Fruit fly (Drosophila melanogaster): ENCODE measurements around the gene SPE.

SPE gene

dm6 chr3R:23723381-23724034 is 37.5 kb downstream of the SPE start (continued):
- TF ChIP-seq Hey (tag; optimal IDR thresholded peaks at IDR 0.05) (peak; percentile 47), CG10979 (tag; optimal IDR thresholded peaks at IDR 0.05) (peak; percentile 18), CG14965 (GFP tag; optimal IDR thresholded peaks at IDR 0.05; ENCODE audit: borderline replicate concordance) (peak; percentile 63), nerfin-1 (tag; optimal IDR thresholded peaks at IDR 0.05) (peak; percentile 54), Side (GFP tag; optimal IDR thresholded peaks at IDR 0.05) (peak; percentile 49), bowl (GFP tag; IDR thresholded peaks at IDR 0.05) (peak; percentile 49; the same call in 1 of the 2 replicates), sr (GFP tag; IDR thresholded peaks at IDR 0.05) (peak; percentile 83), Meics (GFP tag; optimal IDR thresholded peaks at IDR 0.05) (peak; percentile 68), gt (GFP tag; IDR thresholded peaks at IDR 0.05) (no peak), Elba2 (GFP tag; optimal IDR thresholded peaks at IDR 0.05) (no peak), CG3163 (GFP tag; optimal IDR thresholded peaks at IDR 0.05) (no peak), Hmr (GFP tag; optimal IDR thresholded peaks at IDR 0.05) (peak; percentile 51), CG10267 (tag; optimal IDR thresholded peaks at IDR 0.05) (peak; percentile 11), CG1024 (GFP tag; IDR thresholded peaks at IDR 0.05) (peak; percentile 77), CG7928 (GFP tag; optimal IDR thresholded peaks at IDR 0.05) (no peak), E2f2 (GFP tag; IDR thresholded peaks at IDR 0.05) (peak; percentile 36; the same call in 1 of the 2 replicates), schlank (tag; optimal IDR thresholded peaks at IDR 0.05) (peak; percentile 32), her (GFP tag; optimal IDR thresholded peaks at IDR 0.05) (peak; percentile 27), CG18262 (tag; optimal IDR thresholded peaks at IDR 0.05) (peak; percentile 9), Dek (tag; optimal IDR thresholded peaks at IDR 0.05) (no peak), CG33557 (GFP tag; optimal IDR thresholded peaks at IDR 0.05) (peak; percentile 30), Ada2b (GFP tag; IDR thresholded peaks at IDR 0.05) (peak; percentile 52), gem (tag; optimal IDR thresholded peaks at IDR 0.05) (peak; percentile 48), CG17568 (GFP tag; optimal IDR thresholded peaks at IDR 0.05) (peak; percentile 48), ATbp (GFP tag; optimal IDR thresholded peaks at IDR 0.05) (peak; percentile 93), Mes4 (GFP tag; optimal IDR thresholded peaks at IDR 0.05) (peak; percentile 47), Ptx1 (GFP tag; IDR thresholded peaks at IDR 0.05) (peak; percentile 17; the same call in 1 of the 2 replicates), sim (GFP tag; IDR thresholded peaks at IDR 0.05) (peak; percentile 72), cg (GFP tag; optimal IDR thresholded peaks at IDR 0.05) (peak; percentile 63), gsb-n (tag; optimal IDR thresholded peaks at IDR 0.05) (peak; percentile 54), CG17912 (GFP tag; optimal IDR thresholded peaks at IDR 0.05) (peak; percentile 32), HmgZ (tag; optimal IDR thresholded peaks at IDR 0.05) (peak; percentile 15), Taf1 (GFP tag; IDR thresholded peaks at IDR 0.05) (peak; percentile 15; the same call in 1 of the 2 replicates), fd96Cb (tag; optimal IDR thresholded peaks at IDR 0.05) (peak; percentile 3), CG2875 (GFP tag; optimal IDR thresholded peaks at IDR 0.05) (peak; percentile 68), Rfx (GFP tag; IDR thresholded peaks at IDR 0.05) (peak; percentile 58; the same call in 1 of the 2 replicates), Spps (tag; optimal IDR thresholded peaks at IDR 0.05) (no peak), Max (GFP tag; optimal IDR thresholded peaks at IDR 0.05) (peak; percentile 10), Sry-β (GFP tag; optimal IDR thresholded peaks at IDR 0.05) (peak; percentile 62), p53 (GFP tag; optimal IDR thresholded peaks at IDR 0.05) (peak; percentile 61), CG14050 (GFP tag; IDR thresholded peaks at IDR 0.05) (peak; percentile 69; the same call in 2 of the 3 replicates), CG4707 (GFP tag; optimal IDR thresholded peaks at IDR 0.05) (peak; percentile 59), CG11398 (GFP tag; optimal IDR thresholded peaks at IDR 0.05) (peak; percentile 54), CG6175 (GFP tag; IDR thresholded peaks at IDR 0.05) (no peak), CG9797 (GFP tag; optimal IDR thresholded peaks at IDR 0.05) (peak; percentile 23), NFAT (GFP tag; IDR thresholded peaks at IDR 0.05) (no peak), Myb (GFP tag; optimal IDR thresholded peaks at IDR 0.05) (peak; percentile 22), chinmo (GFP tag; IDR thresholded peaks at IDR 0.05; ENCODE audit: partially characterized antibody) (peak; percentile 76; the same call in 1 of the 4 replicates), CG31441 (GFP tag; IDR thresholded peaks at IDR 0.05) (peak; percentile 34; the same call in 1 of the 2 replicates)
